Fruit fly (Drosophila melanogaster) whole organism, embryonic: ENCODE data around the gene CG5861.

ENCODE experiments used
- Asciz ChIP-seq: fragments of 200-800 bp; sonication (Bioruptor generic); optimal IDR thresholded peaks from 2 replicates; lab custom pipeline; 2017; ENCODE audit warnings: missing biosample characterization, mild to moderate bottlenecking, missing genetic modification characterization, missing genetic modification reagents
- Atf3 ChIP-seq: fragments of 200-800 bp; sonication (Bioruptor generic); optimal IDR thresholded peaks from 3 replicates; lab custom pipeline; 2016; ENCODE audit warnings: missing biosample characterization, missing genetic modification characterization
- Atf6 ChIP-seq: fragments of 200-800 bp; sonication (Bioruptor generic); IDR thresholded peaks from 2 replicates; pipeline ENCODE4 v1.3.6; 2022; ENCODE audit warnings: missing biosample characterization, missing genetic modification characterization
- B-H2 ChIP-seq: fragments of 200-800 bp; sonication (Bioruptor generic); optimal IDR thresholded peaks from 2 replicates; lab custom pipeline; 2018; ENCODE audit warnings: missing biosample characterization, mild to moderate bottlenecking, missing genetic modification characterization
- CG1602 ChIP-seq: fragments of 200-800 bp; sonication (Bioruptor generic); optimal IDR thresholded peaks from 3 replicates; lab custom pipeline; 2016; ENCODE audit warnings: missing biosample characterization, missing genetic modification characterization
- CG16813 ChIP-seq: fragments of 200-800 bp; sonication (Bioruptor generic); IDR thresholded peaks from 3 replicates; pipeline ENCODE4 v1.3.6; 2022; ENCODE audit warnings: missing biosample characterization, missing genetic modification characterization; ENCODE audit not compliant: partially characterized antibody
- CG2116 ChIP-seq: fragments of 200-800 bp; sonication (Bioruptor generic); optimal IDR thresholded peaks from 3 replicates; lab custom pipeline; 2018; ENCODE audit warnings: missing biosample characterization, mild to moderate bottlenecking, missing genetic modification characterization
- CG2875 ChIP-seq: fragments of 200-800 bp; sonication (Bioruptor generic); optimal IDR thresholded peaks from 2 replicates; lab custom pipeline; 2017; ENCODE audit warnings: missing biosample characterization, mild to moderate bottlenecking, missing genetic modification characterization, missing genetic modification reagents
- CG2889 ChIP-seq: fragments of 200-800 bp; sonication (Bioruptor generic); IDR thresholded peaks from 3 replicates; pipeline ENCODE4 v1.3.6; 2022; ENCODE audit warnings: missing biosample characterization, missing genetic modification characterization
- CG31388 ChIP-seq: fragments of 200-800 bp; sonication (Bioruptor generic); optimal IDR thresholded peaks from 2 replicates; lab custom pipeline; 2016; ENCODE audit warnings: missing biosample characterization, missing genetic modification characterization
- CG32532 ChIP-seq: fragments of 200-800 bp; sonication (Bioruptor generic); IDR thresholded peaks from 2 replicates; pipeline ENCODE4 v1.3.6; 2022; ENCODE audit warnings: missing biosample characterization, missing genetic modification characterization
- CG4328 ChIP-seq: fragments of 200-800 bp; sonication (Bioruptor generic); optimal IDR thresholded peaks from 3 replicates; lab custom pipeline; 2017; ENCODE audit warnings: missing biosample characterization, missing genetic modification reagents, missing genetic modification characterization
- CG4424 ChIP-seq: fragments of 200-800 bp; sonication (Bioruptor generic); optimal IDR thresholded peaks from 3 replicates; lab custom pipeline; 2016; ENCODE audit warnings: missing biosample characterization, missing genetic modification characterization
- CG6813 ChIP-seq: fragments of 200-800 bp; sonication (Bioruptor generic); optimal IDR thresholded peaks from 2 replicates; lab custom pipeline; 2017; ENCODE audit warnings: missing biosample characterization, missing genetic modification characterization, mild to moderate bottlenecking, moderate library complexity, missing genetic modification reagents
- CG7372 ChIP-seq: fragments of 200-800 bp; sonication (Bioruptor generic); IDR thresholded peaks from 2 replicates; pipeline ENCODE4 v1.3.6; 2022; ENCODE audit warnings: missing biosample characterization, missing genetic modification characterization
- CG7556 ChIP-seq: fragments of 200-800 bp; sonication (Bioruptor generic); optimal IDR thresholded peaks from 2 replicates; lab custom pipeline; 2017; ENCODE audit warnings: missing biosample characterization, mild to moderate bottlenecking, missing genetic modification characterization
- CG8290 ChIP-seq, 3 experiments: fragments of 200-800 bp; sonication (Bioruptor generic); optimal IDR thresholded peaks; 2 replicates each; lab custom pipeline; 2016 to 2019; ENCODE audit warnings: missing biosample characterization in 3 of 3, missing genetic modification characterization in 3 of 3, mild to moderate bottlenecking in 2 of 3, moderate library complexity in 1 of 3
- CG9437 ChIP-seq: fragments of 200-800 bp; sonication (Bioruptor generic); optimal IDR thresholded peaks from 2 replicates; lab custom pipeline; 2018; ENCODE audit warnings: missing biosample characterization, mild to moderate bottlenecking, missing genetic modification characterization
- Dek ChIP-seq: fragments of 200-800 bp; sonication (Bioruptor generic); optimal IDR thresholded peaks from 3 replicates; lab custom pipeline; 2019; ENCODE audit warnings: missing biosample characterization, mild to moderate bottlenecking, missing genetic modification characterization, moderate library complexity
- Dfd ChIP-seq, 2 experiments: fragments of >200 bp; optimal IDR thresholded peaks; 2 replicates each; lab custom pipeline; 2017; ENCODE audit warnings: missing biosample characterization in 2 of 2, missing genetic modification characterization in 2 of 2
- ERR ChIP-seq: fragments of 200-800 bp; sonication (Bioruptor generic); optimal IDR thresholded peaks from 2 replicates; lab custom pipeline; 2016; ENCODE audit warnings: missing biosample characterization, missing genetic modification characterization
- Fer2 ChIP-seq: fragments of 200-800 bp; sonication (Bioruptor generic); optimal IDR thresholded peaks from 2 replicates; lab custom pipeline; 2018; ENCODE audit warnings: missing biosample characterization, mild to moderate bottlenecking, missing genetic modification characterization, moderate library complexity
- Fer3 ChIP-seq: fragments of 200-800 bp; sonication (Bioruptor generic); optimal IDR thresholded peaks from 2 replicates; lab custom pipeline; 2018; ENCODE audit warnings: missing biosample characterization, mild to moderate bottlenecking, missing genetic modification characterization, moderate library complexity
- Gug ChIP-seq: fragments of 200-800 bp; sonication (Bioruptor generic); IDR thresholded peaks from 4 replicates; pipeline ENCODE4 v1.3.6; 2022; ENCODE audit warnings: missing biosample characterization, missing genetic modification characterization
- Hr78 ChIP-seq, 2 experiments: fragments of 200-800 bp in 1 of 2; fragments of >200 bp in 1 of 2; sonication (Bioruptor generic) in 1 of 2; optimal IDR thresholded peaks; 2 replicates each; lab custom pipeline; 2017 to 2019; ENCODE audit warnings: missing biosample characterization in 2 of 2, missing genetic modification characterization in 2 of 2, mild to moderate bottlenecking in 1 of 2, moderate library complexity in 1 of 2
- Usf ChIP-seq: fragments of 200-800 bp; sonication (Bioruptor generic); optimal IDR thresholded peaks from 2 replicates; lab custom pipeline; 2017; ENCODE audit warnings: missing genotype, missing biosample characterization, missing genetic modification characterization
- YL-1 ChIP-seq: fragments of 200-800 bp; sonication (Bioruptor generic); optimal IDR thresholded peaks from 3 replicates; lab custom pipeline; 2017; ENCODE audit warnings: missing biosample characterization, mild to moderate bottlenecking, missing genetic modification characterization
- amos ChIP-seq: fragments of 200-800 bp; sonication (Bioruptor generic); IDR thresholded peaks from 2 replicates; pipeline ENCODE4 v1.3.6; 2022; ENCODE audit warnings: missing biosample characterization, missing genetic modification characterization; ENCODE audit not compliant: partially characterized antibody
- bab2 ChIP-seq: fragments of 200-800 bp; sonication (Bioruptor generic); optimal IDR thresholded peaks from 2 replicates; lab custom pipeline; 2016; ENCODE audit warnings: missing biosample characterization, missing genetic modification characterization
- gcm ChIP-seq: fragments of 200-800 bp; sonication (Bioruptor generic); optimal IDR thresholded peaks from 2 replicates; lab custom pipeline; 2019; ENCODE audit warnings: missing biosample characterization, mild to moderate bottlenecking, missing genetic modification characterization, moderate library complexity
- grau ChIP-seq: fragments of 200-800 bp; optimal IDR thresholded peaks from 3 replicates; lab custom pipeline; 2019; ENCODE audit warnings: missing biosample characterization, mild to moderate bottlenecking, missing genetic modification characterization, moderate library complexity
- gt ChIP-seq: fragments of 200-800 bp; sonication (Bioruptor generic); IDR thresholded peaks from 2 replicates; pipeline ENCODE4 v1.3.6; 2022; ENCODE audit warnings: missing biosample characterization, missing genetic modification characterization
- ind ChIP-seq: fragments of 200-800 bp; sonication (Bioruptor generic); optimal IDR thresholded peaks from 3 replicates; lab custom pipeline; 2016; ENCODE audit warnings: missing biosample characterization, missing genetic modification characterization
- jumu ChIP-seq: fragments of 200-800 bp; sonication (Bioruptor generic); optimal IDR thresholded peaks from 3 replicates; lab custom pipeline; 2016; ENCODE audit warnings: missing biosample characterization, missing genetic modification characterization
- kay ChIP-seq: fragments of 200-800 bp; sonication (Bioruptor generic); optimal IDR thresholded peaks from 2 replicates; lab custom pipeline; 2016; ENCODE audit warnings: missing biosample characterization, missing genetic modification characterization
- klu ChIP-seq: fragments of 200-800 bp; sonication (Bioruptor generic); IDR thresholded peaks from 2 replicates; pipeline ENCODE4 v1.3.6; 2022; ENCODE audit warnings: missing biosample characterization, missing genetic modification characterization
- maf-S ChIP-seq: fragments of 200-800 bp; sonication (Bioruptor generic); optimal IDR thresholded peaks from 2 replicates; lab custom pipeline; 2016; ENCODE audit warnings: missing biosample characterization, missing genetic modification characterization
- nerfin-1 ChIP-seq: fragments of 200-800 bp; sonication (Bioruptor generic); optimal IDR thresholded peaks from 3 replicates; lab custom pipeline; 2019; ENCODE audit warnings: missing biosample characterization, mild to moderate bottlenecking, missing genetic modification characterization, moderate library complexity
- pb ChIP-seq: fragments of 200-800 bp; sonication (Bioruptor generic); optimal IDR thresholded peaks from 3 replicates; lab custom pipeline; 2016; ENCODE audit warnings: missing biosample characterization, missing genetic modification characterization
- pnt ChIP-seq: fragments of 200-800 bp; sonication (Bioruptor generic); optimal IDR thresholded peaks from 3 replicates; lab custom pipeline; 2016; ENCODE audit warnings: missing biosample characterization, missing genetic modification characterization
- shn ChIP-seq: fragments of 200-800 bp; sonication (Bioruptor generic); optimal IDR thresholded peaks from 3 replicates; lab custom pipeline; 2016; ENCODE audit warnings: missing biosample characterization, missing genetic modification characterization
- slbo ChIP-seq: fragments of 200-800 bp; sonication (Bioruptor generic); IDR thresholded peaks from 2 replicates; pipeline ENCODE4 v1.3.6; 2022; ENCODE audit warnings: missing biosample characterization, missing genetic modification characterization
- ssp ChIP-seq: fragments of 200-800 bp; sonication (Bioruptor generic); IDR thresholded peaks from 2 replicates; pipeline ENCODE4 v1.3.6; 2022; ENCODE audit warnings: missing biosample characterization, missing genetic modification characterization
- tap ChIP-seq: fragments of 200-800 bp; optimal IDR thresholded peaks from 3 replicates; lab custom pipeline; 2019; ENCODE audit warnings: missing biosample characterization, mild to moderate bottlenecking, missing genetic modification characterization, moderate library complexity
- tin ChIP-seq: fragments of 200-800 bp; sonication (Bioruptor generic); optimal IDR thresholded peaks from 3 replicates; lab custom pipeline; 2016; ENCODE audit warnings: missing biosample characterization, missing genetic modification characterization
- tio ChIP-seq: fragments of 200-800 bp; sonication (Bioruptor generic); optimal IDR thresholded peaks from 2 replicates; lab custom pipeline; 2017; ENCODE audit warnings: missing biosample characterization, missing genetic modification characterization, inconsistent platforms
- tll ChIP-seq, 2 experiments: fragments of 200-800 bp in 1 of 2; fragments of >200 bp in 1 of 2; sonication (Bioruptor generic) in 1 of 2; optimal IDR thresholded peaks; 2 replicates each; lab custom pipeline; 2017 to 2019; ENCODE audit warnings: missing biosample characterization in 2 of 2, missing genetic modification characterization in 2 of 2, mild to moderate bottlenecking in 1 of 2, moderate library complexity in 1 of 2
- wdn ChIP-seq: fragments of 200-800 bp; sonication (Bioruptor generic); IDR thresholded peaks from 2 replicates; pipeline ENCODE4 v1.3.6; 2022; ENCODE audit warnings: missing biosample characterization, missing genetic modification characterization
- wek ChIP-seq: fragments of 200-800 bp; sonication (Bioruptor generic); optimal IDR thresholded peaks from 3 replicates; lab custom pipeline; 2018; ENCODE audit warnings: missing biosample characterization, mild to moderate bottlenecking, missing genetic modification characterization, moderate library complexity
- zf30C ChIP-seq: fragments of 200-800 bp; sonication (Bioruptor generic); optimal IDR thresholded peaks from 3 replicates; lab custom pipeline; 2018; ENCODE audit warnings: missing biosample characterization, mild to moderate bottlenecking, missing genetic modification characterization

The CG5861 gene

dm6 chr2L:16350160-16350633 is 43.1 kb upstream of the CG5861 start (continued):
- TF ChIP-seq ind (GFP tag; lab: Kevin White, UChicago) (peak; percentile 75), jumu (GFP tag; lab: Kevin White, UChicago) (peak; percentile 71), gt (GFP tag; lab: Robert Waterston, UW) (peak; percentile 35; the same call in 1 of the 2 replicates), zf30C (GFP tag; lab: Kevin White, UChicago) (peak; percentile 14), pb (no peak), CG4424 (GFP tag; lab: Kevin White, UChicago) (peak; percentile 50), CG7556 (GFP tag; lab: Kevin White, UChicago) (peak; percentile 51), ERR (GFP tag; lab: Kevin White, UChicago) (no peak), grau (tag; lab: Kevin White, UChicago) (peak; percentile 77), Usf (GFP tag; lab: Kevin White, UChicago) (peak; percentile 30), klu (peak; percentile 70; the same call in 1 of the 2 replicates), tll (GFP tag; optimal IDR thresholded peaks at IDR 0.05; lab: Kevin White, UChicago) (no peak), slbo (GFP tag; lab: Robert Waterston, UW) (peak; percentile 91), gcm (GFP tag; lab: Kevin White, UChicago) (no peak), CG7372 (peak; percentile 47; the same call in 1 of the 2 replicates), bab2 (peak; percentile 54), YL-1 (GFP tag; lab: Kevin White, UChicago) (peak; percentile 78), ssp (GFP tag; lab: Robert Waterston, UW) (peak; percentile 65), kay (GFP tag; lab: Kevin White, UChicago) (no peak), shn (peak; percentile 66), Fer2 (tag; lab: Kevin White, UChicago) (no peak), Gug (GFP tag; lab: Robert Waterston, UW) (peak; percentile 78; the same call in 2 of the 4 replicates), CG16813 (GFP tag; lab: Robert Waterston, UW) (peak; percentile 41; the same call in 2 of the 3 replicates), amos (peak; percentile 72), CG31388 (GFP tag; lab: Kevin White, UChicago) (no peak), Asciz (GFP tag; lab: Kevin White, UChicago) (no peak), B-H2 (GFP tag; lab: Kevin White, UChicago) (peak; percentile 82), Hr78 (GFP tag; optimal IDR thresholded peaks at IDR 0.05; lab: Kevin White, UChicago) (no peak), CG6813 (peak; percentile 56), CG8290 (GFP tag; optimal IDR thresholded peaks at IDR 0.05; lab: Kevin White, UChicago) (peak; percentile 28), CG8290 (tag; optimal IDR thresholded peaks at IDR 0.05; lab: Kevin White, UChicago) (peak in 1 of 2 experiments; percentile 8), CG9437 (GFP tag; lab: Kevin White, UChicago) (peak; percentile 48), CG4328 (GFP tag; lab: Kevin White, UChicago) (peak; percentile 28), wdn (GFP tag; lab: Robert Waterston, UW) (peak; percentile 70), tap (tag; lab: Kevin White, UChicago) (no peak), Atf3 (peak; percentile 7), wek (no peak), CG2116 (GFP tag; lab: Kevin White, UChicago) (peak; percentile 70), maf-S (GFP tag; lab: Kevin White, UChicago) (peak; percentile 57), CG2889 (GFP tag; lab: Robert Waterston, UW) (peak; percentile 71; the same call in 2 of the 3 replicates), nerfin-1 (tag; lab: Kevin White, UChicago) (no peak), pnt (GFP tag; lab: Kevin White, UChicago) (peak; percentile 63), CG32532 (GFP tag; lab: Robert Waterston, UW) (peak; percentile 74), Dfd (GFP tag; optimal IDR thresholded peaks at IDR 0.05; lab: Kevin White, UChicago) (no peak), CG2875 (GFP tag; lab: Kevin White, UChicago) (no peak), Atf6 (GFP tag; lab: Robert Waterston, UW) (peak; percentile 77), tio (GFP tag; lab: Kevin White, UChicago) (peak; percentile 65), tin (peak; percentile 53), CG1602 (GFP tag; lab: Kevin White, UChicago) (peak; percentile 65), Fer3 (no peak), Dek (peak; percentile 63)
